Worm (Caenorhabditis elegans) whole organism, L2 larva: Measurements from ENCODE around the gene F44E2.6.
A peak's percentile ranks its signal among the peaks of the same experiment; 100 is the strongest.

Experiments
- F13H6.1 ChIP-seq: sonication (generic microtip); optimal IDR thresholded peaks from 2 replicates; lab custom pipeline; 2016; ENCODE audit warnings: missing genetic modification characterization, missing compliant biosample characterization
- R02D3.7 ChIP-seq: fragments of 150-350 bp; optimal IDR thresholded peaks from 2 replicates; lab custom pipeline; 2014; ENCODE audit warnings: missing biosample characterization, missing genetic modification characterization
- ZK546.5 ChIP-seq: sonication (generic microtip); optimal IDR thresholded peaks from 2 replicates; lab custom pipeline; 2017; ENCODE audit warnings: missing biosample characterization, missing genetic modification characterization
- alr-1 ChIP-seq: fragments of 150-350 bp; optimal IDR thresholded peaks from 2 replicates; lab custom pipeline; 2014; ENCODE audit warnings: missing biosample characterization, missing genetic modification characterization
- aly-2 ChIP-seq: fragments of 150-350 bp; optimal IDR thresholded peaks from 2 replicates; lab custom pipeline; 2014; ENCODE audit warnings: missing biosample characterization, missing genetic modification characterization
- blmp-1 ChIP-seq: sonication (generic microtip); optimal IDR thresholded peaks from 2 replicates; lab custom pipeline; 2017; ENCODE audit warnings: missing genetic modification characterization, mild to moderate bottlenecking, missing compliant biosample characterization, antibody characterized with exemption, moderate library complexity; ENCODE audit not compliant: insufficient read depth
- ceh-16 ChIP-seq: fragments of 150-350 bp; optimal IDR thresholded peaks from 2 replicates; lab custom pipeline; 2014; ENCODE audit warnings: missing biosample characterization, missing genetic modification characterization
- ceh-82 ChIP-seq: fragments of 150-350 bp; optimal IDR thresholded peaks from 2 replicates; lab custom pipeline; 2014; ENCODE audit warnings: missing biosample characterization, missing genetic modification characterization
- crh-2 ChIP-seq: sonication (generic microtip); optimal IDR thresholded peaks from 2 replicates; lab custom pipeline; 2017; ENCODE audit warnings: missing biosample characterization, missing genetic modification characterization
- dmd-4 ChIP-seq: sonication (generic microtip); optimal IDR thresholded peaks from 2 replicates; lab custom pipeline; 2017; ENCODE audit warnings: missing biosample characterization, missing genetic modification characterization
- egl-27 ChIP-seq: sonication (generic microtip); optimal IDR thresholded peaks from 3 replicates; lab custom pipeline; 2017; ENCODE audit warnings: missing biosample characterization, missing genetic modification reagents, missing genetic modification characterization
- elt-1 ChIP-seq: fragments of 150-350 bp; optimal IDR thresholded peaks from 2 replicates; lab custom pipeline; 2014; ENCODE audit warnings: missing biosample characterization, missing genetic modification characterization
- elt-3 ChIP-seq: sonication (generic microtip); optimal IDR thresholded peaks from 2 replicates; lab custom pipeline; 2017; ENCODE audit warnings: missing biosample characterization, missing genetic modification characterization
- fos-1 ChIP-seq: fragments of 150-350 bp; optimal IDR thresholded peaks from 2 replicates; lab custom pipeline; 2014; ENCODE audit warnings: missing biosample characterization, missing genetic modification characterization
- gmeb-1 ChIP-seq: fragments of 150-350 bp; optimal IDR thresholded peaks from 2 replicates; lab custom pipeline; 2014; ENCODE audit warnings: missing biosample characterization, missing genetic modification characterization
- lin-11 ChIP-seq: fragments of 150-350 bp; sonication (generic microtip); optimal IDR thresholded peaks from 2 replicates; lab custom pipeline; 2014; ENCODE audit warnings: missing biosample characterization, missing genetic modification characterization, inconsistent platforms, mixed read lengths
- lin-13 ChIP-seq: fragments of 150-350 bp; optimal IDR thresholded peaks from 2 replicates; lab custom pipeline; 2014; ENCODE audit warnings: missing biosample characterization, missing genetic modification reagents, missing genetic modification characterization
- lin-39 ChIP-seq: fragments of 150-350 bp; optimal IDR thresholded peaks from 2 replicates; lab custom pipeline; 2014; ENCODE audit warnings: missing biosample characterization, missing genetic modification reagents, missing genetic modification characterization
- lsy-2 ChIP-seq, 2 experiments: fragments of 150-350 bp in 1 of 2; sonication (generic microtip) in 1 of 2; optimal IDR thresholded peaks; 2 replicates each; lab custom pipeline; 2014 to 2017; ENCODE audit warnings: missing biosample characterization in 2 of 2, missing genetic modification characterization in 2 of 2
- mab-5 ChIP-seq: fragments of 150-350 bp; optimal IDR thresholded peaks from 2 replicates; lab custom pipeline; 2014; ENCODE audit warnings: missing biosample characterization, missing genetic modification characterization
- mbf-1 ChIP-seq: sonication (generic microtip); optimal IDR thresholded peaks from 2 replicates; lab custom pipeline; 2017; ENCODE audit warnings: missing biosample characterization, missing genetic modification characterization
- mdl-1 ChIP-seq, 2 experiments: fragments of 150-350 bp in 1 of 2; sonication (generic microtip) in 1 of 2; optimal IDR thresholded peaks; 2 replicates each; lab custom pipeline; 2017; ENCODE audit warnings: missing biosample characterization in 2 of 2, missing genetic modification characterization in 2 of 2
- nhr-10 ChIP-seq: sonication (generic microtip); optimal IDR thresholded peaks from 2 replicates; lab custom pipeline; 2017; ENCODE audit warnings: missing biosample characterization, missing genetic modification characterization
- nhr-11 ChIP-seq: fragments of 150-350 bp; optimal IDR thresholded peaks from 2 replicates; lab custom pipeline; 2014; ENCODE audit warnings: missing biosample characterization, missing genetic modification characterization
- nhr-12 ChIP-seq: fragments of 150-350 bp; optimal IDR thresholded peaks from 2 replicates; lab custom pipeline; 2014; ENCODE audit warnings: missing biosample characterization, missing genetic modification characterization
- nhr-129 ChIP-seq: fragments of 150-350 bp; optimal IDR thresholded peaks from 2 replicates; lab custom pipeline; 2014; ENCODE audit warnings: missing biosample characterization, missing genetic modification characterization
- nhr-21 ChIP-seq: fragments of 150-350 bp; optimal IDR thresholded peaks from 2 replicates; lab custom pipeline; 2014; ENCODE audit warnings: missing biosample characterization, missing genetic modification characterization
- nhr-23 ChIP-seq: fragments of 150-350 bp; optimal IDR thresholded peaks from 2 replicates; lab custom pipeline; 2014; ENCODE audit warnings: missing biosample characterization, missing genetic modification reagents, missing genetic modification characterization
- nhr-237 ChIP-seq: fragments of 150-350 bp; optimal IDR thresholded peaks from 2 replicates; lab custom pipeline; 2014; ENCODE audit warnings: missing biosample characterization, missing genetic modification characterization
- nhr-25 ChIP-seq: fragments of 150-350 bp; sonication (generic microtip); optimal IDR thresholded peaks from 3 replicates; lab custom pipeline; 2014; ENCODE audit warnings: missing biosample characterization, missing genetic modification characterization
- nhr-6 ChIP-seq: fragments of 150-350 bp; optimal IDR thresholded peaks from 2 replicates; lab custom pipeline; 2014; ENCODE audit warnings: missing biosample characterization, missing genetic modification characterization
- nhr-77 ChIP-seq: fragments of 150-350 bp; optimal IDR thresholded peaks from 2 replicates; lab custom pipeline; 2014; ENCODE audit warnings: missing biosample characterization, missing genetic modification characterization
- peb-1 ChIP-seq: fragments of 150-350 bp; optimal IDR thresholded peaks from 2 replicates; lab custom pipeline; 2014; ENCODE audit warnings: missing biosample characterization, missing genetic modification characterization
- sem-4 ChIP-seq: fragments of 150-350 bp; optimal IDR thresholded peaks from 2 replicates; lab custom pipeline; 2014; ENCODE audit warnings: missing biosample characterization, missing genetic modification reagents, missing genetic modification characterization
- skn-1 ChIP-seq: sonication (generic microtip); optimal IDR thresholded peaks from 2 replicates; lab custom pipeline; 2017; ENCODE audit warnings: missing biosample characterization, missing genetic modification characterization
- sma-3 ChIP-seq: sonication (generic microtip); optimal IDR thresholded peaks from 2 replicates; lab custom pipeline; 2016; ENCODE audit warnings: missing genetic modification reagents, missing genetic modification characterization, missing compliant biosample characterization
- sma-9 ChIP-seq, 2 experiments: fragments of 150-350 bp in 1 of 2; sonication (generic microtip) in 1 of 2; optimal IDR thresholded peaks; 2 replicates each; lab custom pipeline; 2014 to 2016; ENCODE audit warnings: missing genetic modification characterization in 2 of 2, mild to moderate bottlenecking in 1 of 2, missing biosample characterization in 1 of 2, missing compliant biosample characterization in 1 of 2, missing genetic modification reagents in 1 of 2, moderate library complexity in 1 of 2
- snpc-4 ChIP-seq: fragments of 150-350 bp; optimal IDR thresholded peaks from 2 replicates; lab custom pipeline; 2014; ENCODE audit warnings: missing biosample characterization, missing genetic modification characterization
- unc-39 ChIP-seq: fragments of 150-350 bp; optimal IDR thresholded peaks from 2 replicates; lab custom pipeline; 2014; ENCODE audit warnings: missing biosample characterization, missing genetic modification characterization
- unc-55 ChIP-seq: fragments of 150-350 bp; sonication (generic microtip); optimal IDR thresholded peaks from 3 replicates; lab custom pipeline; 2014; ENCODE audit warnings: missing biosample characterization, missing genetic modification reagents, missing genetic modification characterization
- unc-62 ChIP-seq: fragments of 150-350 bp; optimal IDR thresholded peaks from 2 replicates; lab custom pipeline; 2014; ENCODE audit warnings: missing biosample characterization, missing genetic modification reagents, missing genetic modification characterization
- zag-1 ChIP-seq: fragments of 150-350 bp; optimal IDR thresholded peaks from 2 replicates; lab custom pipeline; 2014; ENCODE audit warnings: missing biosample characterization, missing genetic modification characterization
- ztf-1 ChIP-seq: fragments of 200-800 bp; sonication (Bioruptor generic); conservative IDR thresholded peaks from 2 replicates; pipeline ENCODE4 v1.3.6; 2022; ENCODE audit warnings: missing genetic modification characterization, missing compliant biosample characterization
- ztf-11 ChIP-seq: sonication (generic microtip); optimal IDR thresholded peaks from 2 replicates; lab custom pipeline; 2017; ENCODE audit warnings: missing biosample characterization, missing genetic modification characterization
- ztf-4 ChIP-seq: fragments of 150-350 bp; optimal IDR thresholded peaks from 2 replicates; lab custom pipeline; 2014; ENCODE audit warnings: missing biosample characterization, missing genetic modification characterization

Gene F44E2.6

ce11 chrIII:8818599-8818998 is 26.4 kb downstream of the F44E2.6 start, which contains the start of gene pat-2:
Gene pat-2, plus strand, starts transcription at chrIII:8818899.
- TF ChIP-seq nhr-129 (tag; lab: Kevin White, UChicago): no peak
- no peak for TF ChIP-seq nhr-12 (tag; lab: Kevin White, UChicago)
- TF ChIP-seq lin-39 (tag; lab: Kevin White, UChicago): no peak

ce11 chrIII:8815699-8816098 is 29.3 kb downstream of the F44E2.6 start:
- no peak for TF ChIP-seq lsy-2 (tag; optimal IDR thresholded peaks at IDR 0.05; lab: Kevin White, UChicago)
- TF ChIP-seq nhr-237 (tag; lab: Kevin White, UChicago): no peak
- TF ChIP-seq lin-13 (GFP tag; lab: Kevin White, UChicago): no peak
- TF ChIP-seq nhr-129 (tag; lab: Kevin White, UChicago): peak; percentile 45
- TF ChIP-seq mdl-1 (tag; optimal IDR thresholded peaks at IDR 0.05; lab: Kevin White, UChicago): no peak
- peak; percentile 61 for TF ChIP-seq F13H6.1 (tag; lab: Kevin White, UChicago)
- TF ChIP-seq nhr-11 (tag; lab: Kevin White, UChicago): no peak
- no peak for TF ChIP-seq unc-55 (GFP tag; lab: Kevin White, UChicago)
- TF ChIP-seq skn-1 (tag; lab: Kevin White, UChicago): no peak
- no peak for TF ChIP-seq ztf-4 (tag; lab: Kevin White, UChicago)

- peak; percentile 56 for TF ChIP-seq sem-4 (tag; lab: Kevin White, UChicago)
- TF ChIP-seq crh-2 (tag; lab: Kevin White, UChicago): no peak
Observed at ce11 chrIII:8811111-8811510, 33.9 kb downstream of the F44E2.6 start.

ce11 chrIII:8809245-8809971 is 35.6 kb downstream of the F44E2.6 start, which contains the start of gene prx-19:
Gene prx-19, minus strand, starts transcription at chrIII:8809295.
- TF ChIP-seq R02D3.7 (tag; lab: Kevin White, UChicago) (no peak), crh-2 (tag; lab: Kevin White, UChicago) (peak; percentile 30), lin-39 (tag; lab: Kevin White, UChicago) (no peak), lin-13 (GFP tag; lab: Kevin White, UChicago) (peak; percentile 15), lin-11 (tag; lab: Kevin White, UChicago) (no peak), mab-5 (no peak), ztf-11 (no peak), dmd-4 (tag; lab: Kevin White, UChicago) (no peak), gmeb-1 (peak; percentile 92), nhr-25 (tag; lab: Kevin White, UChicago) (peak; percentile 1), egl-27 (tag; lab: Kevin White, UChicago) (no peak), F13H6.1 (tag; lab: Kevin White, UChicago) (peak; percentile 43), skn-1 (tag; lab: Kevin White, UChicago) (no peak), elt-3 (tag; lab: Kevin White, UChicago) (no peak), zag-1 (tag; lab: Kevin White, UChicago) (no peak), snpc-4 (tag; lab: Kevin White, UChicago) (no peak), sma-9 (GFP tag; optimal IDR thresholded peaks at IDR 0.05; lab: Kevin White, UChicago) (peak; percentile 39), sma-9 (tag; optimal IDR thresholded peaks at IDR 0.05; lab: Kevin White, UChicago) (no peak), mdl-1 (tag; optimal IDR thresholded peaks at IDR 0.05; lab: Kevin White, UChicago) (no peak), nhr-77 (tag; lab: Kevin White, UChicago) (no peak), elt-1 (tag; lab: Kevin White, UChicago) (no peak), aly-2 (no peak), fos-1 (no peak), unc-39 (tag; lab: Kevin White, UChicago) (no peak), peb-1 (tag; lab: Kevin White, UChicago) (no peak), blmp-1 (tag; lab: Kevin White, UChicago) (no peak), nhr-10 (tag; lab: Kevin White, UChicago) (no peak), nhr-23 (tag; lab: Kevin White, UChicago) (no peak), mbf-1 (tag; lab: Kevin White, UChicago) (no peak), alr-1 (tag; lab: Kevin White, UChicago) (no peak), ztf-1 (GFP tag; lab: Robert Waterston, UW) (no peak), ceh-82 (tag; lab: Kevin White, UChicago) (no peak), ZK546.5 (no peak), unc-55 (GFP tag; lab: Kevin White, UChicago) (peak; percentile 79), nhr-129 (tag; lab: Kevin White, UChicago) (peak; percentile 73), sem-4 (tag; lab: Kevin White, UChicago) (no peak), lsy-2 (tag; optimal IDR thresholded peaks at IDR 0.05; lab: Kevin White, UChicago) (peak in 1 of 2 experiments; percentile 66), sma-3 (peak; percentile 19), nhr-21 (tag; lab: Kevin White, UChicago) (no peak), ceh-16 (tag; lab: Kevin White, UChicago) (no peak), nhr-6 (tag; lab: Kevin White, UChicago) (no peak), unc-62 (no peak), nhr-11 (tag; lab: Kevin White, UChicago) (no peak)
